Worm (Caenorhabditis elegans) whole organism, young adult: ENCODE data around the gene F27D9.2.

ENCODE experiments used
- D2030.7 ChIP-seq: fragments of 200-800 bp; sonication (Bioruptor generic); IDR thresholded peaks from 2 replicates; pipeline ENCODE4 v1.3.6; 2022; ENCODE audit warnings: missing genetic modification reagents, missing genetic modification characterization, missing compliant biosample characterization
- F23B12.7 ChIP-seq: sonication (generic microtip); optimal IDR thresholded peaks from 2 replicates; lab custom pipeline; 2017; ENCODE audit warnings: missing genetic modification characterization, mild to moderate bottlenecking, missing compliant biosample characterization, antibody characterized with exemption, moderate library complexity; ENCODE audit not compliant: insufficient read depth
- F37B4.10 ChIP-seq: fragments of 200-800 bp; sonication (Bioruptor generic); IDR thresholded peaks from 2 replicates; pipeline ENCODE4 v1.3.6; 2022; ENCODE audit warnings: missing genetic modification characterization, missing compliant biosample characterization
- F49E8.2 ChIP-seq: sonication (generic microtip); optimal IDR thresholded peaks from 3 replicates; lab custom pipeline; 2017; ENCODE audit warnings: missing genetic modification characterization, mild to moderate bottlenecking, missing compliant biosample characterization, antibody characterized with exemption, moderate library complexity; ENCODE audit not compliant: insufficient read depth
- F57A8.1 ChIP-seq: fragments of 200-800 bp; sonication (Bioruptor generic); optimal IDR thresholded peaks from 2 replicates; lab custom pipeline; 2018; ENCODE audit warnings: mild to moderate bottlenecking, missing genetic modification characterization, moderate library complexity, missing compliant biosample characterization
- K11D2.4 ChIP-seq: fragments of 200-800 bp; sonication (Bioruptor generic); IDR thresholded peaks from 2 replicates; pipeline ENCODE4 v1.3.6; 2022; ENCODE audit warnings: missing genetic modification reagents, missing genetic modification characterization, missing compliant biosample characterization
- ZK185.1 ChIP-seq: sonication (generic microtip); optimal IDR thresholded peaks from 2 replicates; lab custom pipeline; 2016; ENCODE audit warnings: mild to moderate bottlenecking, missing genetic modification characterization, missing compliant biosample characterization; ENCODE audit not compliant: poor library complexity, severe bottlenecking
- ama-1 ChIP-seq, 3 experiments: fragments of 150-350 bp in 1 of 3; sonication (generic microtip) in 2 of 3; optimal IDR thresholded peaks; 2 replicates each; lab custom pipeline; 2014 to 2018; ENCODE audit warnings: missing biosample characterization in 2 of 3, missing genetic modification characterization in 2 of 3, missing genetic modification reagents in 2 of 3
- cebp-1 ChIP-seq, 2 experiments: fragments of 200-800 bp in 1 of 2; sonication (Bioruptor generic) in 1 of 2; sonication (generic microtip) in 1 of 2; IDR thresholded peaks in 1 of 2; optimal IDR thresholded peaks in 1 of 2; 2 replicates each; pipeline versions ENCODE4 v1.3.6 to Lab custom; 2017 to 2022; ENCODE audit warnings: missing compliant biosample characterization in 2 of 2, missing genetic modification characterization in 2 of 2, mild to moderate bottlenecking in 1 of 2, missing genetic modification reagents in 1 of 2, moderate library complexity in 1 of 2
- dox-1 ChIP-seq: fragments of 200-800 bp; sonication (Bioruptor generic); IDR thresholded peaks from 2 replicates; pipeline ENCODE4 v1.3.6; 2022; ENCODE audit warnings: missing genetic modification reagents, missing genetic modification characterization, missing compliant biosample characterization
- egl-44 ChIP-seq: fragments of 200-800 bp; sonication (Bioruptor generic); IDR thresholded peaks from 2 replicates; pipeline ENCODE4 v1.3.6; 2022; ENCODE audit warnings: missing genetic modification reagents, missing genetic modification characterization, missing compliant biosample characterization
- lag-1 ChIP-seq: fragments of 200-800 bp; sonication (Bioruptor generic); IDR thresholded peaks from 2 replicates; pipeline ENCODE4 v1.3.6; 2022; ENCODE audit warnings: missing genetic modification reagents, missing genetic modification characterization, missing compliant biosample characterization
- lin-26 ChIP-seq: fragments of 200-800 bp; sonication (Bioruptor generic); IDR thresholded peaks from 2 replicates; pipeline ENCODE4 v1.3.6; 2022; ENCODE audit warnings: missing genetic modification reagents, missing genetic modification characterization, missing compliant biosample characterization
- madf-3 ChIP-seq: fragments of 200-800 bp; sonication (Bioruptor generic); IDR thresholded peaks from 2 replicates; pipeline ENCODE4 v1.3.6; 2022; ENCODE audit warnings: missing genetic modification reagents, missing genetic modification characterization, missing compliant biosample characterization
- nfya-2 ChIP-seq: fragments of 200-800 bp; sonication (Bioruptor generic); IDR thresholded peaks from 2 replicates; pipeline ENCODE4 v1.3.6; 2022; ENCODE audit warnings: missing genetic modification reagents, missing genetic modification characterization, missing compliant biosample characterization
- nhr-179 ChIP-seq: sonication (generic microtip); optimal IDR thresholded peaks from 2 replicates; lab custom pipeline; 2016; ENCODE audit warnings: mild to moderate bottlenecking, missing genetic modification characterization, missing compliant biosample characterization
- nhr-80 ChIP-seq: sonication (generic microtip); optimal IDR thresholded peaks from 2 replicates; lab custom pipeline; 2016; ENCODE audit warnings: missing genetic modification characterization, missing compliant biosample characterization
- repo-1 ChIP-seq: sonication (generic microtip); optimal IDR thresholded peaks from 2 replicates; lab custom pipeline; 2017; ENCODE audit warnings: mild to moderate bottlenecking, missing genetic modification characterization, missing compliant biosample characterization
- xnd-1 ChIP-seq: sonication (generic microtip); optimal IDR thresholded peaks from 2 replicates; lab custom pipeline; 2016; ENCODE audit warnings: missing genotype, missing genetic modification reagents, missing genetic modification characterization, missing compliant biosample characterization
- zfh-2 ChIP-seq: fragments of 200-800 bp; sonication (Bioruptor generic); conservative IDR thresholded peaks from 2 replicates; pipeline ENCODE4 v1.3.6; 2022; ENCODE audit warnings: missing genetic modification reagents, missing genetic modification characterization, missing compliant biosample characterization
- ztf-28 ChIP-seq: fragments of 200-800 bp; sonication (Bioruptor generic); IDR thresholded peaks from 2 replicates; pipeline ENCODE4 v1.3.6; 2022; ENCODE audit warnings: missing genetic modification reagents, missing genetic modification characterization, missing compliant biosample characterization
- ztf-6 ChIP-seq: fragments of 200-800 bp; sonication (Bioruptor generic); IDR thresholded peaks from 2 replicates; pipeline ENCODE4 v1.3.6; 2022; ENCODE audit warnings: missing genetic modification reagents, missing genetic modification characterization, missing compliant biosample characterization

Gene F27D9.2

DNA sequence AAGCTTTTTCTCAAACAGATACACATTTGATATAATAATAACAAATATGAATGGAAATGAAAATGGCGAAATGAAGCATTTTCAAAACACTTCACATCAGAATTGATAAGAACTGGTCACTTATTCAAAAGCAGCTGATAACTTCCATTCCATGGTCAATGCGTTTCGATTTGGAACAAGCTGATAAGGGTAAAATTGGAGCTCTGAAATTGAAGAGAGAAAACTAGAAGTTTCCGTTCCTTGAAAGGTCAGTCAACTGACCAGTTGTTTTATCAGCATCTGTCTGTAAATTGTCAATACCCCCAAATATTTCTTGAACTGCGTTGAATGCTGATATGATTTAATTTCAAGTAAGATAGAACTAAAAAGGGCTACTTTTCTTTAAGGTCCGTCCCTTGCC is 20.5 kb upstream of the F27D9.2 start:
- TF ChIP-seq lin-26: no peak

DNA sequence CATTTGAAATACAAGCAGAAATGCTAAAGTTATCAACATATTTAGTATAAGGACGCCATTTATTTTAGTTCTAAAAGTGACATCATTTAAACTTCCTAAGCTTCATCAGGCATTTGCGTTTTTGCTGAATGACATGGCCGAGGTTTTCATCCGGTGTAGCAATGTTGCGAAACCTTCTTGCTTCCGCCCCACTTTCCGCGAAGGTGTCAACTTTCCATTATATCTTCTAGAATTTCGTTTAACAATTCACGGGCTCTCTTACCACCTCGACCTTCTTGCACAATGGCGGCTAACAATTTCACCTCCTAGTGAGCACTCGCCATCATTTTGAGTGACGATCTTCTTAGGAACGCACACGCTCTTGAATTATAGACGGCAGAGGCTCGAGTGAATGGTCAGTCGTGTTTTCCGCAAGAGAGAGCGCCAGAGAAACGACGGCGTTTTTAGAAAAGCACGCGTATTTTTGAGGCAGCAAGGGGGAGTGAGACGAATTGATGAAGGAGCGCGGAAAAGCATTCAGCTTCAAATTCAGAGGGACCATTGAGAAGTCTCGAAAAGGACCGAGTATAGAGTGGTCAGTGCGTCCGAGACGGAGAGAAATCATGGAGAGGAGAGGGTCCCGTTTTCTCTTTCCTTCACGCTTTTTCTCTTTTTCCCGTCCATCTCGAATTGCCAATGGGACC is 18.9 kb upstream of the F27D9.2 start:
- TF ChIP-seq F57A8.1 (no peak), zfh-2 (peak; percentile 69), dox-1 (GFP tag; lab: Robert Waterston, UW) (0 out of 2 replicates have a peak, but pooled peaks have one; percentile 4), nfya-2 (GFP tag; lab: Robert Waterston, UW) (no peak), cebp-1 (GFP tag; IDR thresholded peaks at IDR 0.05; lab: Robert Waterston, UW) (peak; percentile 31; the same call in 1 of the 2 replicates), cebp-1 (tag; optimal IDR thresholded peaks at IDR 0.05; lab: Kevin White, UChicago) (peak; percentile 81)

DNA sequence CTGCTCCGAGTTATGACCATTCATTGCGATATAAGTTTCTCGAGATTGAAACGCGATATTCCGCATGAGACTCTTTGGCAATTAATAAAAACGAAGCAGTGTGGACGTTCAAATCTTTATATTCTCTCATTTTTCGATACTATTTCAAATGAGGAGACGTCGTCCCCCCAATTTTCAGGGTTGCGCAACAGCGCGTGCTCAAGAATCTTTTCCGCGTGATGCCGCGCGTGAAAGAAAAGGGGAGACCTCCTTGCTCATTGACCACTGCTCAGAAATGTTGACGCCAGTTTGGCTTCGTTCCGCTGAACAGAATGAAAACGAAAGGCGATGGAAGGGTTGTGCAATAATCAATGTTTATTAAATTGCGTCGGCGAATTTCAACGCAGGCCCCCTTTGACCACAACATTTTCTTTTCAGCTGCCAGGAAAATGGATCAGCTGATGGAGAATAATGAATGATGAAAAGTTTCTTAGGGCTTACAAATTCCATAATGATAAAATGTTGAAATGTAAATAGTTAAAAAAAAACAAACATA is 17.3 kb upstream of the F27D9.2 start:
- TF ChIP-seq F37B4.10 (no peak), cebp-1 (GFP tag; IDR thresholded peaks at IDR 0.05; lab: Robert Waterston, UW) (no peak), cebp-1 (tag; optimal IDR thresholded peaks at IDR 0.05; lab: Kevin White, UChicago) (peak; percentile 1)

DNA sequence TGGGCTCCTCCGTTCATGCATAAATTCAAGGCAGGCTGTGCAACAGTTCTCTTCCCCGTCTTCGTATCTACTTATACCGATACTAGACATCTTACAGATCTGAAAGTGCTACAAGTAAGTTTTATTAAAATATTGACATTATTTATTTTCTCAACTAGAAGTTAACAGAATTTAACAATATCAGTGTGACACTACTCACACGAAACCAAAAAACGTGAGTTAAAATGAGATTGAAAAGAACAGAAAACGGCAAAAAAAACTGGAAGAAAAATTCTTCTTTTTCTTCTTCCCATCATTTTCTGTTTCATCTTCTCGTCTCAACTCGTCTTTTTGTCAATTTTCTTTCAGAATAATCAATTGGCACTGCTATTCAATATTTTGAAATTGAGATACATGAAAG is 15.9 kb upstream of the F27D9.2 start, which contains the start of gene F27D9.12:
Gene F27D9.12 (minus strand): TSS at position 101 of the 400 bp plus-strand sequence.
- TF ChIP-seq egl-44 (GFP tag; lab: Robert Waterston, UW) (no peak), repo-1 (tag; lab: Kevin White, UChicago) (peak; percentile 22)

DNA sequence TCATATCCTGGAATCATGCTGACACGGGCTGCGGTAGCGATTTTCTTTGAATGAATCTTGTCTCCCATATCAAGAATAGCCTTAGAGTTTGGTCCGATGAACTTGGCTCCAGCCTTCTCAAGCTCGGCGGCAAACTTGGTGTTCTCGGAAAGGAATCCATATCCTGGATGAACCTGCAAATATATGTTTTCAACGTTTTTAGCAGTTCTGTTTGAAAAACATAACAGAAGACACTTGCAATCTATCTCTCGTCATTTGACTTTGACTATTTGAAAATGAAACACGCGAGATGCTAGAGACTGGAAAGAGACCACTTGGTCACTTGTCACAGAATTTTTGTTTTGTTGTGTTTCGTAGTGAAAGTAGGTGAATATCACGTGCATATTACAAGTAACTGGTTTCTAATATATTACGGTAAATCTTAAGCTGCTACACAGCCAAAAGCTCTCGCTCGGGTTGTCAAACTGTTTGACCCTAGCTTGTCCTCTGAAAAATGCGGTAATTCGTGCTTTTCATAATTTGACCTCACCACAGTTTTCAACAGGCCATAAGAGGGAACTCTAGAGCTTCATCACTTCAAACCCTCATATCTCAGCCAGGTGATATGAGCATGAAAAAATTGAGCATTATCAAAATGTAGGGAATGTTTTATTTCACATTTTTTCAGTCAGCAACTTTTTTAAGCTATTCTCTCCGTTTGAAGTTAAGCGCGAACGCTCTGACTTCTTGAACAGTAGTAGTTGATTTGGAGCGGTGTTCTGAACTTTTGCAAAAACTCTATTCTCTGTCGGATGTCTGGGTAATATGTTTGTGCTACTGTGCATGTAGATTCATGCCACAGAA is 13.0 kb upstream of the F27D9.2 start:
- no peak for TF ChIP-seq F49E8.2 (tag; lab: Kevin White, UChicago)
- no peak for TF ChIP-seq egl-44 (GFP tag; lab: Robert Waterston, UW)
- TF ChIP-seq lin-26: 0 out of 2 replicates have a peak, but pooled peaks have one; percentile 62
- TF ChIP-seq K11D2.4 (GFP tag; lab: Robert Waterston, UW): no peak
- no peak for TF ChIP-seq ztf-6 (GFP tag; lab: Robert Waterston, UW)
- no peak for TF ChIP-seq nhr-179 (tag; lab: Kevin White, UChicago)
- TF ChIP-seq ZK185.1 (tag; lab: Kevin White, UChicago): no peak
- TF ChIP-seq F23B12.7: no peak

DNA sequence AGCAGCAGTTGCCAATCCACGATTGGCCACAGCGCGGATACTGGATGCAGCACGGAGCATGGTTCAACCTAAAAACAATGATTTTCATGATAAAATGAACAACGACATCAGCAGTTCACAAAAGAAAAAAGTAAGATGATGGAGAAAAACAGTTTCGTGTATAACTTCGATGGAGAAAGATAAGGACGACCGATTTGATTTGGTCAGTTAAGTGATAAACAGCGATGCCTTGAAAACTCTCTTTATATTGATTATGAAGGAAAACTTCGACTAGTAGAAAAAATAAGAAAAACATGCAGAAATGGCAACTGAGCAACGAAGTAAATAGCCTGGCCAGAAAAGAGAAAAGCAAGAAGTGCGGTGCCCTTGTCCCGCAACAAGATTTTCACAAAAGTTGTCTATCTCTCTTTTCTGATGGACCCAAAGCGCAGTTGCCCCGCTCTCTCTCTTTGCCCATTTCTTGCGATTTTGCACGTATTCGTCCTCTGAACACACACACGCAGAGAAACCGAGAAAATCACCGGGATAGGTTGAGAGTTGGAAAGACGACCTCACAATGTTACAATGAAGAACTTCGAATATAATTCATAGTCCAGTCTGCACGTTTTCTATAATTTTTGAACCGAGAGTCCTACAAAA is 11.8 kb upstream of the F27D9.2 start, which contains the start of gene pcca-1:
Gene pcca-1 (minus strand): TSS at position 68 of the 639 bp plus-strand sequence.
- TF ChIP-seq lag-1 (no peak), ama-1 (optimal IDR thresholded peaks at IDR 0.05; lab: Kevin White, UChicago) (peak; percentile 32), ama-1 (GFP tag; optimal IDR thresholded peaks at IDR 0.05; lab: Kevin White, UChicago) (no peak), madf-3 (GFP tag; lab: Robert Waterston, UW) (no peak), D2030.7 (no peak), ztf-28 (GFP tag; lab: Robert Waterston, UW) (no peak), zfh-2 (no peak), nhr-80 (tag; lab: Kevin White, UChicago) (peak; percentile 13), xnd-1 (tag; lab: Kevin White, UChicago) (no peak)
